Fruit fly (Drosophila melanogaster): ENCODE measurements around the gene Rsph9.

Gene Rsph9

dm6 chr2L:17379844-17380243 lies 32.6 kb downstream of the Rsph9 start (continued):
- TF ChIP-seq fd102C (GFP tag; optimal IDR thresholded peaks at IDR 0.05) (peak; percentile 72), Abd-B (GFP tag; optimal IDR thresholded peaks at IDR 0.05) (peak; percentile 16), Deaf1 (tag; optimal IDR thresholded peaks at IDR 0.05) (no peak), CG6854 (GFP tag; optimal IDR thresholded peaks at IDR 0.05) (no peak), ems (GFP tag; optimal IDR thresholded peaks at IDR 0.05) (peak; percentile 56), CG4328 (GFP tag; optimal IDR thresholded peaks at IDR 0.05) (peak; percentile 60), CHES-1-like (GFP tag; optimal IDR thresholded peaks at IDR 0.05) (peak; percentile 45), lola (GFP tag; optimal IDR thresholded peaks at IDR 0.05) (peak in 1 of 3 experiments; percentile 52), mam (GFP tag; optimal IDR thresholded peaks at IDR 0.05) (peak; percentile 17), sqz (GFP tag; optimal IDR thresholded peaks at IDR 0.05) (peak; percentile 83), psq (GFP tag; optimal IDR thresholded peaks at IDR 0.05) (peak; percentile 22), grn (GFP tag; optimal IDR thresholded peaks at IDR 0.05) (peak; percentile 70), tio (GFP tag; optimal IDR thresholded peaks at IDR 0.05) (peak; percentile 47), Optix (GFP tag; IDR thresholded peaks at IDR 0.05) (peak; percentile 32; the same call in 1 of the 3 replicates), unpg (GFP tag; optimal IDR thresholded peaks at IDR 0.05) (peak; percentile 76), CG8944 (GFP tag; optimal IDR thresholded peaks at IDR 0.05) (peak; percentile 23), Awh (GFP tag; IDR thresholded peaks at IDR 0.05) (peak; percentile 87), Fer3 (tag; optimal IDR thresholded peaks at IDR 0.05) (peak; percentile 33), otp (GFP tag; IDR thresholded peaks at IDR 0.05) (peak; percentile 80), CG34422 (GFP tag; IDR thresholded peaks at IDR 0.05) (no peak), vvl (GFP tag; IDR thresholded peaks at IDR 0.05) (peak; percentile 63), tll (GFP tag; optimal IDR thresholded peaks at IDR 0.05) (peak in 1 of 2 experiments; percentile 25), CG18619 (GFP tag; optimal IDR thresholded peaks at IDR 0.05) (peak; percentile 73), rib (GFP tag; IDR thresholded peaks at IDR 0.05) (peak; percentile 50), CG6683 (GFP tag; optimal IDR thresholded peaks at IDR 0.05) (peak; percentile 45), Doc3 (GFP tag; IDR thresholded peaks at IDR 0.05; ENCODE audit: partially characterized antibody) (no peak), Xrp1 (GFP tag; IDR thresholded peaks at IDR 0.05) (peak; percentile 85), CG10959 (GFP tag; IDR thresholded peaks at IDR 0.05) (peak; percentile 54), CG7271 (tag; optimal IDR thresholded peaks at IDR 0.05) (peak; percentile 36), slbo (GFP tag; IDR thresholded peaks at IDR 0.05) (no peak), h (optimal IDR thresholded peaks at IDR 0.05) (no peak), H15 (GFP tag; IDR thresholded peaks at IDR 0.05) (0 out of 3 replicates have a peak, but pooled peaks have one; percentile 54), Opbp (GFP tag; IDR thresholded peaks at IDR 0.05; ENCODE audit: partially characterized antibody) (no peak), gfzf (GFP tag; optimal IDR thresholded peaks at IDR 0.05) (no peak), Rx (GFP tag; IDR thresholded peaks at IDR 0.05) (no peak; the same call in 1 of the 2 replicates), CG13894 (tag; optimal IDR thresholded peaks at IDR 0.05) (no peak), tx (GFP tag; optimal IDR thresholded peaks at IDR 0.05) (peak; percentile 48), fd96Cb (tag; optimal IDR thresholded peaks at IDR 0.05) (peak; percentile 67), CG1024 (GFP tag; IDR thresholded peaks at IDR 0.05) (peak; percentile 45; the same call in 1 of the 2 replicates), Sry-β (GFP tag; optimal IDR thresholded peaks at IDR 0.05) (peak; percentile 32), Mrtf (GFP tag; IDR thresholded peaks at IDR 0.05) (no peak), gcm2 (GFP tag; optimal IDR thresholded peaks at IDR 0.05) (peak; percentile 46), CG11696 (GFP tag; IDR thresholded peaks at IDR 0.05) (peak; percentile 47; the same call in 1 of the 2 replicates), run (tag; optimal IDR thresholded peaks at IDR 0.05) (peak; percentile 56), NC2β (GFP tag; optimal IDR thresholded peaks at IDR 0.05) (peak; percentile 78), CG13296 (GFP tag; optimal IDR thresholded peaks at IDR 0.05) (no peak), ken (GFP tag; IDR thresholded peaks at IDR 0.05) (peak; percentile 45; the same call in 1 of the 3 replicates), chn (GFP tag; optimal IDR thresholded peaks at IDR 0.05) (peak; percentile 4), CG2199 (GFP tag; IDR thresholded peaks at IDR 0.05) (peak; percentile 87), phol (tag; optimal IDR thresholded peaks at IDR 0.05) (peak; percentile 15), CG12071 (GFP tag; optimal IDR thresholded peaks at IDR 0.05) (peak; percentile 81)
